Fruit fly (Drosophila melanogaster): Measurements from ENCODE around the gene CG31710.

DNA sequence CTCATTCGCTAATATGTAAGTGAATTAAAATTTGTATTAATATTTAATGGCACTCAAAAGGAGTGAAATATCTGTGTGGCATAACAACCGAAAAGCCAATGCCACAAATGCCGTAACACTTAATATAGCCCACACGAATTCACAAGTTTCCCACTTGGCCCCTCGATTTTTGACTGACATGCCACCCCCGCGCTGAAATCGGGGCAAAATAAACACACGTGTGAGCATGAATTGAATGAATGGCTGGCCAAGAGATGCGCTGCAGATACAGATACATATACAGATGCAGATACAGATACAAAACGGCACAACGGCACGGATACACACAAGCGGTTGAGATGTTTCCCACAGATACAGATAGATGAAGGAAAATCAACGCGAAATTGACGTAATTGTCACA is 28.7 kb downstream of the CG31710 start:
- TF ChIP-seq fru (GFP tag; optimal IDR thresholded peaks at IDR 0.05) (no peak), dmrt93B (GFP tag; optimal IDR thresholded peaks at IDR 0.05) (no peak), h (GFP tag; optimal IDR thresholded peaks at IDR 0.05) (no peak), psq (GFP tag; optimal IDR thresholded peaks at IDR 0.05) (no peak), OdsH (GFP tag; optimal IDR thresholded peaks at IDR 0.05) (no peak), Hnf4 (GFP tag; optimal IDR thresholded peaks at IDR 0.05) (no peak), Sp1 (GFP tag; optimal IDR thresholded peaks at IDR 0.05) (no peak), N (GFP tag; optimal IDR thresholded peaks at IDR 0.05) (no peak), rgr (GFP tag; optimal IDR thresholded peaks at IDR 0.05) (no peak), Abd-B (GFP tag; optimal IDR thresholded peaks at IDR 0.05) (no peak), CG9705 (GFP tag; optimal IDR thresholded peaks at IDR 0.05) (no peak), Hr83 (GFP tag; optimal IDR thresholded peaks at IDR 0.05; ENCODE audit: poor library complexity, severe bottlenecking) (no peak), Mio (GFP tag; optimal IDR thresholded peaks at IDR 0.05) (no peak), woc (GFP tag; optimal IDR thresholded peaks at IDR 0.05) (no peak)

All from whole organism, wandering third instar larva.